Worm (Caenorhabditis elegans) whole organism, young adult: Measurements from ENCODE around the gene F21H7.12.

Experiments
- C17E4.6 ChIP-seq: fragments of 200-800 bp; sonication (Bioruptor generic); IDR thresholded peaks from 2 replicates; pipeline ENCODE4 v1.3.6; 2022; ENCODE audit warnings: missing genetic modification reagents, missing genetic modification characterization, missing compliant biosample characterization
- ama-1 ChIP-seq, 3 experiments: fragments of 150-350 bp in 1 of 3; sonication (generic microtip) in 2 of 3; optimal IDR thresholded peaks; 2 replicates each; lab custom pipeline; 2014 to 2018; ENCODE audit warnings: missing biosample characterization in 2 of 3, missing genetic modification characterization in 2 of 3, missing genetic modification reagents in 2 of 3
- atf-7 ChIP-seq: sonication (generic microtip); optimal IDR thresholded peaks from 2 replicates; lab custom pipeline; 2017; ENCODE audit warnings: mild to moderate bottlenecking, missing genetic modification characterization, missing compliant biosample characterization
- dox-1 ChIP-seq: fragments of 200-800 bp; sonication (Bioruptor generic); IDR thresholded peaks from 2 replicates; pipeline ENCODE4 v1.3.6; 2022; ENCODE audit warnings: missing genetic modification reagents, missing genetic modification characterization, missing compliant biosample characterization
- hlh-26 ChIP-seq: fragments of 200-800 bp; sonication (Bioruptor generic); conservative IDR thresholded peaks from 2 replicates; pipeline ENCODE4 v1.3.6; 2022; ENCODE audit warnings: missing genetic modification reagents, missing genetic modification characterization, missing compliant biosample characterization
- lin-35 ChIP-seq, 3 experiments: fragments of 150-350 bp in 2 of 3; sonication (generic microtip) in 1 of 3; optimal IDR thresholded peaks; 2 replicates each; lab custom pipeline; 2014 to 2018; ENCODE audit warnings: missing biosample characterization in 3 of 3, missing genetic modification characterization in 3 of 3, missing genetic modification reagents in 3 of 3
- snpc-1.1 ChIP-seq: sonication (generic microtip); optimal IDR thresholded peaks from 2 replicates; lab custom pipeline; 2017; ENCODE audit warnings: missing genetic modification characterization, mild to moderate bottlenecking, missing compliant biosample characterization, antibody characterized with exemption, moderate library complexity, missing genotype, missing genetic modification reagents; ENCODE audit not compliant: insufficient read depth

- TF ChIP-seq lin-35 (GFP tag; optimal IDR thresholded peaks at IDR 0.05; lab: Kevin White, UChicago) = no peak
- no peak for TF ChIP-seq dox-1 (GFP tag; lab: Robert Waterston, UW)
- no peak for TF ChIP-seq ama-1 (optimal IDR thresholded peaks at IDR 0.05; lab: Kevin White, UChicago)
- no peak for TF ChIP-seq ama-1 (GFP tag; optimal IDR thresholded peaks at IDR 0.05; lab: Kevin White, UChicago)
- no peak for TF ChIP-seq hlh-26 (GFP tag; lab: Robert Waterston, UW)
- TF ChIP-seq atf-7 = no peak
- TF ChIP-seq snpc-1.1 (tag; lab: Kevin White, UChicago) = no peak
- TF ChIP-seq C17E4.6 = no peak
Observed at ce11 chrV:16210257-16211002, 19.5 kb upstream of the F21H7.12 start, which contains the start of gene F11A5.16.
